Fruit fly (Drosophila melanogaster) whole organism, embryonic: ENCODE measurements around the gene alpha-Est7.

ENCODE experiments used
- Atf3 ChIP-seq: fragments of 200-800 bp; sonication (Bioruptor generic); optimal IDR thresholded peaks from 3 replicates; lab custom pipeline; 2016; ENCODE audit warnings: missing biosample characterization, missing genetic modification characterization
- Awh ChIP-seq: fragments of 200-800 bp; sonication (Bioruptor generic); IDR thresholded peaks from 2 replicates; pipeline ENCODE4, ENCODE4 v1.3.6; 2022; ENCODE audit warnings: missing biosample characterization, missing genetic modification characterization
- C15 ChIP-seq: fragments of 200-800 bp; sonication (Bioruptor generic); IDR thresholded peaks from 3 replicates; pipeline ENCODE4 v1.3.6; 2022; ENCODE audit warnings: missing biosample characterization, missing genetic modification characterization
- CG13424 ChIP-seq: fragments of 200-800 bp; sonication (Bioruptor generic); optimal IDR thresholded peaks from 2 replicates; lab custom pipeline; 2019; ENCODE audit warnings: missing biosample characterization, mild to moderate bottlenecking, missing genetic modification characterization, moderate library complexity
- CG13775 ChIP-seq: fragments of 200-800 bp; sonication (Bioruptor generic); optimal IDR thresholded peaks from 3 replicates; lab custom pipeline; 2017; ENCODE audit warnings: missing biosample characterization, mild to moderate bottlenecking, missing genetic modification characterization
- CG14667 ChIP-seq: fragments of 200-800 bp; sonication (Bioruptor generic); IDR thresholded peaks from 2 replicates; pipeline ENCODE4 v1.3.6; 2022; ENCODE audit warnings: missing biosample characterization, missing genetic modification characterization
- CG1603 ChIP-seq: fragments of 200-800 bp; sonication (Bioruptor generic); optimal IDR thresholded peaks from 2 replicates; lab custom pipeline; 2019; ENCODE audit warnings: missing biosample characterization, mild to moderate bottlenecking, missing genetic modification characterization, moderate library complexity
- CG18476 ChIP-seq: fragments of 200-800 bp; sonication (Bioruptor generic); optimal IDR thresholded peaks from 2 replicates; lab custom pipeline; 2016; ENCODE audit warnings: missing biosample characterization, mild to moderate bottlenecking, missing genetic modification characterization
- CG18599 ChIP-seq: fragments of 200-800 bp; sonication (Bioruptor generic); optimal IDR thresholded peaks from 3 replicates; lab custom pipeline; 2017; ENCODE audit warnings: missing biosample characterization, missing genetic modification characterization, mild to moderate bottlenecking, moderate library complexity, missing genetic modification reagents
- CG30020 ChIP-seq: fragments of 200-800 bp; optimal IDR thresholded peaks from 2 replicates; lab custom pipeline; 2019; ENCODE audit warnings: missing biosample characterization, mild to moderate bottlenecking, missing genetic modification characterization, moderate library complexity
- CG34224 ChIP-seq: fragments of 200-800 bp; sonication (Bioruptor generic); IDR thresholded peaks from 3 replicates; pipeline ENCODE4 v1.3.6; 2022; ENCODE audit warnings: missing biosample characterization, missing genetic modification characterization; ENCODE audit not compliant: partially characterized antibody
- CG34376 ChIP-seq: fragments of 200-800 bp; sonication (Bioruptor generic); optimal IDR thresholded peaks from 2 replicates; lab custom pipeline; 2018; ENCODE audit warnings: missing biosample characterization, mild to moderate bottlenecking, missing genetic modification characterization
- CG4282 ChIP-seq: fragments of 200-800 bp; sonication (Bioruptor generic); optimal IDR thresholded peaks from 2 replicates; lab custom pipeline; 2016; ENCODE audit warnings: missing biosample characterization, missing genetic modification characterization
- CG4730 ChIP-seq: fragments of 200-800 bp; sonication (Bioruptor generic); IDR thresholded peaks from 2 replicates; pipeline ENCODE4 v1.3.6; 2022; ENCODE audit warnings: missing biosample characterization, missing genetic modification characterization
- CG4854 ChIP-seq: fragments of 200-800 bp; sonication (Bioruptor generic); optimal IDR thresholded peaks from 2 replicates; lab custom pipeline; 2016; ENCODE audit warnings: missing biosample characterization, missing genetic modification characterization, inconsistent platforms
- CG5245 ChIP-seq: fragments of 200-800 bp; sonication (Bioruptor generic); optimal IDR thresholded peaks from 3 replicates; lab custom pipeline; 2016; ENCODE audit warnings: missing biosample characterization, missing genetic modification characterization
- CG6791 ChIP-seq: fragments of 200-800 bp; sonication (Bioruptor generic); IDR thresholded peaks from 3 replicates; pipeline ENCODE4 v1.3.6; 2022; ENCODE audit warnings: missing biosample characterization, missing genetic modification characterization; ENCODE audit not compliant: partially characterized antibody
- CG7839 ChIP-seq: fragments of 200-800 bp; sonication (Bioruptor generic); optimal IDR thresholded peaks from 3 replicates; lab custom pipeline; 2018; ENCODE audit warnings: missing biosample characterization, mild to moderate bottlenecking, missing genetic modification characterization, moderate library complexity
- CG7987 ChIP-seq: fragments of 200-800 bp; sonication (Bioruptor generic); optimal IDR thresholded peaks from 2 replicates; lab custom pipeline; 2018; ENCODE audit warnings: missing biosample characterization, mild to moderate bottlenecking, missing genetic modification characterization, moderate library complexity
- CG8281 ChIP-seq: fragments of 200-800 bp; sonication (Bioruptor generic); optimal IDR thresholded peaks from 2 replicates; lab custom pipeline; 2018; ENCODE audit warnings: missing biosample characterization, mild to moderate bottlenecking, missing genetic modification characterization, moderate library complexity
- CG9215 ChIP-seq: fragments of 200-800 bp; sonication (Bioruptor generic); IDR thresholded peaks from 2 replicates; pipeline ENCODE4 v1.3.6; 2022; ENCODE audit warnings: missing biosample characterization, missing genetic modification characterization
- CHES-1-like ChIP-seq: fragments of 200-800 bp; sonication (Bioruptor generic); optimal IDR thresholded peaks from 2 replicates; lab custom pipeline; 2016; ENCODE audit warnings: missing biosample characterization, missing genetic modification characterization
- Ets65A ChIP-seq: fragments of 200-800 bp; sonication (Bioruptor generic); peaks from one replicate; lab custom pipeline; 2016; ENCODE audit warnings: missing biosample characterization, missing genetic modification characterization
- Fer1 ChIP-seq: fragments of 200-800 bp; sonication (Bioruptor generic); optimal IDR thresholded peaks from 2 replicates; lab custom pipeline; 2017; ENCODE audit warnings: missing biosample characterization, mild to moderate bottlenecking, missing genetic modification characterization
- Gug ChIP-seq: fragments of 200-800 bp; sonication (Bioruptor generic); IDR thresholded peaks from 4 replicates; pipeline ENCODE4 v1.3.6; 2022; ENCODE audit warnings: missing biosample characterization, missing genetic modification characterization
- Sin3A ChIP-seq: fragments of >200 bp; optimal IDR thresholded peaks from 2 replicates; lab custom pipeline; 2018
- amos ChIP-seq: fragments of 200-800 bp; sonication (Bioruptor generic); IDR thresholded peaks from 2 replicates; pipeline ENCODE4 v1.3.6; 2022; ENCODE audit warnings: missing biosample characterization, missing genetic modification characterization; ENCODE audit not compliant: partially characterized antibody
- aop ChIP-seq: fragments of 200-800 bp; sonication (Bioruptor generic); IDR thresholded peaks from 2 replicates; pipeline ENCODE4 v1.3.6; 2022; ENCODE audit warnings: missing biosample characterization, missing genetic modification characterization
- bigmax ChIP-seq: fragments of 200-800 bp; sonication (Bioruptor generic); optimal IDR thresholded peaks from 2 replicates; lab custom pipeline; 2018; ENCODE audit warnings: missing biosample characterization, mild to moderate bottlenecking, missing genetic modification characterization
- chif ChIP-seq, 2 experiments: fragments of 200-800 bp; sonication (Bioruptor generic); optimal IDR thresholded peaks; 3 replicates each; lab custom pipeline; 2016; ENCODE audit warnings: missing biosample characterization in 2 of 2, missing genetic modification characterization in 2 of 2
- fd3F ChIP-seq: fragments of 200-800 bp; sonication (Bioruptor generic); optimal IDR thresholded peaks from 2 replicates; lab custom pipeline; 2018; ENCODE audit warnings: missing biosample characterization, mild to moderate bottlenecking, missing genetic modification characterization, moderate library complexity
- fu2 ChIP-seq: fragments of 200-800 bp; sonication (Bioruptor generic); optimal IDR thresholded peaks from 2 replicates; lab custom pipeline; 2016; ENCODE audit warnings: missing biosample characterization, missing genetic modification characterization
- gcm2 ChIP-seq: fragments of 200-800 bp; sonication (Bioruptor generic); optimal IDR thresholded peaks from 2 replicates; lab custom pipeline; 2016; ENCODE audit warnings: missing biosample characterization, missing genetic modification characterization
- gro ChIP-seq: fragments of 200-800 bp; sonication (Bioruptor generic); optimal IDR thresholded peaks from 2 replicates; lab custom pipeline; 2016; ENCODE audit warnings: missing biosample characterization, missing genetic modification characterization
- gsb ChIP-seq: fragments of 200-800 bp; sonication (Bioruptor generic); IDR thresholded peaks from 2 replicates; pipeline ENCODE4 v1.3.6; 2022; ENCODE audit warnings: missing biosample characterization, missing genetic modification characterization
- h ChIP-seq: fragments of >200 bp; optimal IDR thresholded peaks from 2 replicates; lab custom pipeline; 2017
- lilli ChIP-seq: fragments of 200-800 bp; sonication (Bioruptor generic); optimal IDR thresholded peaks from 3 replicates; lab custom pipeline; 2016; ENCODE audit warnings: missing biosample characterization, missing genetic modification characterization
- mirr ChIP-seq: fragments of 200-800 bp; sonication (Bioruptor generic); optimal IDR thresholded peaks from 3 replicates; lab custom pipeline; 2018; ENCODE audit warnings: missing biosample characterization, mild to moderate bottlenecking, missing genetic modification characterization
- mld ChIP-seq: fragments of 200-800 bp; sonication (Bioruptor generic); IDR thresholded peaks from 3 replicates; pipeline ENCODE4 v1.3.6; 2022; ENCODE audit warnings: missing biosample characterization, missing genetic modification characterization; ENCODE audit not compliant: partially characterized antibody
- nau ChIP-seq: fragments of 200-800 bp; sonication (Bioruptor generic); optimal IDR thresholded peaks from 3 replicates; lab custom pipeline; 2017; ENCODE audit warnings: missing biosample characterization, mild to moderate bottlenecking, missing genetic modification characterization, missing genetic modification reagents
- nerfin-1 ChIP-seq: fragments of 200-800 bp; sonication (Bioruptor generic); optimal IDR thresholded peaks from 3 replicates; lab custom pipeline; 2019; ENCODE audit warnings: missing biosample characterization, mild to moderate bottlenecking, missing genetic modification characterization, moderate library complexity
- nerfin-2 ChIP-seq: fragments of 200-800 bp; sonication (Bioruptor generic); IDR thresholded peaks from 2 replicates; pipeline ENCODE4 v1.3.6; 2022; ENCODE audit warnings: missing biosample characterization, missing genetic modification characterization; ENCODE audit not compliant: partially characterized antibody
- oc ChIP-seq: fragments of 200-800 bp; sonication (Bioruptor generic); optimal IDR thresholded peaks from 2 replicates; lab custom pipeline; 2018; ENCODE audit warnings: missing biosample characterization, mild to moderate bottlenecking, missing genetic modification characterization, moderate library complexity
- otp ChIP-seq: fragments of 200-800 bp; sonication (Bioruptor generic); IDR thresholded peaks from 3 replicates; pipeline ENCODE4, ENCODE4 v1.3.6; 2022; ENCODE audit warnings: missing biosample characterization, missing genetic modification characterization
- pfk ChIP-seq: fragments of 200-800 bp; sonication (Bioruptor generic); optimal IDR thresholded peaks from 2 replicates; lab custom pipeline; 2018; ENCODE audit warnings: missing biosample characterization, mild to moderate bottlenecking, missing genetic modification characterization, moderate library complexity
- phol ChIP-seq: fragments of 200-800 bp; sonication (Bioruptor generic); optimal IDR thresholded peaks from 3 replicates; lab custom pipeline; 2018; ENCODE audit warnings: missing biosample characterization, mild to moderate bottlenecking, missing genetic modification characterization, moderate library complexity
- psq ChIP-seq: fragments of 200-800 bp; sonication (Bioruptor generic); optimal IDR thresholded peaks from 2 replicates; lab custom pipeline; 2017; ENCODE audit warnings: missing biosample characterization, missing genetic modification characterization
- pzg ChIP-seq: fragments of 200-800 bp; sonication (Bioruptor generic); optimal IDR thresholded peaks from 3 replicates; lab custom pipeline; 2018; ENCODE audit warnings: missing biosample characterization, mild to moderate bottlenecking, missing genetic modification characterization, moderate library complexity
- sr ChIP-seq: fragments of 200-800 bp; sonication (Bioruptor generic); IDR thresholded peaks from 3 replicates; pipeline ENCODE4 v1.3.6; 2022; ENCODE audit warnings: missing biosample characterization, missing genetic modification characterization
- vnd ChIP-seq: fragments of 200-800 bp; sonication (Bioruptor generic); IDR thresholded peaks from 3 replicates; pipeline ENCODE4 v1.3.6; 2022; ENCODE audit warnings: missing biosample characterization, missing genetic modification characterization; ENCODE audit not compliant: partially characterized antibody
- yki ChIP-seq: fragments of >200 bp; optimal IDR thresholded peaks from 3 replicates; lab custom pipeline; 2018

alpha-Est7 gene

DNA sequence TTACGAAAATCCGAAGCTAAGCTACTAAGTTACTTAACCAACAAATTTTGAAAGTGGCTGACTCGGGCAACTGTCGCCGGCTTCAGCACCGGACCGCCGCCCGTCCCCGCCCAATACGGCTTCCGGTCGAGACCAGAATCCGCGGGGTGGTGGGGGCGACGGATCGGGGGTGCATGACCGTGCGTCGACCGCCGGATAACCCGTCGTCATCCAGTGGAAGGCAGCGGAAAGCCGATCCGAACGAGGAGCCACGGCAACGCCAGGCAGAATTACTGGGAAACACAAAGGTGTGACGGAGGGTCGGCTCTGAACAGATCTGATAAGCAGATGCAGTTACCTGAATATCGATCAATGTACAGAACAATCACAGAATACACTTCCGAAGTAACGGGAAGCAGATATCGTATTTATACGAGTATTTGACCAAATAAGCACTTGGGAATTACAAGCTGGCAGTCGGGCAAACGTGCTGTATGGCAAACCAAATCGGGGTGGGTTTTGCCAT lies 48.9 kb downstream of the alpha-Est7 start (continued):
- TF ChIP-seq CG14667 (GFP tag; lab: Robert Waterston, UW) (peak; percentile 11; the same call in 1 of the 2 replicates), Sin3A (no peak), phol (tag; lab: Kevin White, UChicago) (no peak), nerfin-1 (tag; lab: Kevin White, UChicago) (peak; percentile 73), pzg (GFP tag; lab: Kevin White, UChicago) (peak; percentile 32), CG13424 (tag; lab: Kevin White, UChicago) (peak; percentile 71), h (lab: Kevin White, UChicago) (no peak), CG18476 (GFP tag; lab: Kevin White, UChicago) (peak; percentile 35), yki (lab: Kevin White, UChicago) (no peak), gcm2 (no peak), pfk (GFP tag; lab: Kevin White, UChicago) (peak; percentile 82), CG9215 (no peak; the same call in 1 of the 2 replicates), otp (GFP tag; lab: Robert Waterston, UW) (peak; percentile 74; the same call in 1 of the 3 replicates), nau (peak; percentile 79), Gug (GFP tag; lab: Robert Waterston, UW) (peak; percentile 40; the same call in 1 of the 4 replicates), vnd (GFP tag; lab: Robert Waterston, UW) (peak; percentile 96), oc (tag; lab: Kevin White, UChicago) (peak; percentile 88), mirr (GFP tag; lab: Kevin White, UChicago) (peak; percentile 99), CHES-1-like (GFP tag; lab: Kevin White, UChicago) (peak; percentile 52), CG4730 (GFP tag; lab: Robert Waterston, UW) (0 out of 2 replicates have a peak, but pooled peaks have one; percentile 11), CG30020 (tag; lab: Kevin White, UChicago) (no peak), aop (GFP tag; lab: Robert Waterston, UW) (peak; percentile 99), chif (GFP tag; optimal IDR thresholded peaks at IDR 0.05; lab: Kevin White, UChicago) (peak in 1 of 2 experiments; percentile 39), CG7839 (tag; lab: Kevin White, UChicago) (peak; percentile 50), nerfin-2 (peak; percentile 98), CG18599 (GFP tag; lab: Kevin White, UChicago) (peak; percentile 70), CG34224 (peak; percentile 86), CG13775 (GFP tag; lab: Kevin White, UChicago) (no peak), CG6791 (GFP tag; lab: Robert Waterston, UW) (peak; percentile 100), CG1603 (peak; percentile 54), fu2 (peak; percentile 39), bigmax (GFP tag; lab: Kevin White, UChicago) (peak; percentile 85), gsb (GFP tag; lab: Robert Waterston, UW) (peak; percentile 38), amos (peak; percentile 97), CG34376 (peak; percentile 99), Awh (GFP tag; lab: Robert Waterston, UW) (peak; percentile 65), sr (GFP tag; lab: Robert Waterston, UW) (peak; percentile 71; the same call in 2 of the 3 replicates), Atf3 (GFP tag; lab: Kevin White, UChicago) (peak; percentile 42), fd3F (GFP tag; lab: Kevin White, UChicago) (no peak), psq (GFP tag; lab: Kevin White, UChicago) (no peak), CG8281 (tag; lab: Kevin White, UChicago) (no peak), Fer1 (peak; percentile 85), Ets65A (GFP tag; lab: Kevin White, UChicago) (peak; percentile 22), CG7987 (GFP tag; lab: Kevin White, UChicago) (peak; percentile 34), CG4854 (no peak), lilli (GFP tag; lab: Kevin White, UChicago) (peak; percentile 51), C15 (GFP tag; lab: Robert Waterston, UW) (no peak), gro (peak; percentile 34), mld (GFP tag; lab: Robert Waterston, UW) (peak; percentile 99), CG5245 (GFP tag; lab: Kevin White, UChicago) (peak; percentile 39), CG4282 (GFP tag; lab: Kevin White, UChicago) (peak; percentile 7)
